Fruit fly (Drosophila melanogaster): Measurements from ENCODE around the gene gpp.

dm6 chr3R:6414439-6415344 lies 8.0 kb downstream of the gpp start:
- TF ChIP-seq OdsH (GFP tag; optimal IDR thresholded peaks at IDR 0.05) (no peak), brk (GFP tag; optimal IDR thresholded peaks at IDR 0.05) (no peak), pan (optimal IDR thresholded peaks at IDR 0.05) (no peak), Dif (GFP tag; optimal IDR thresholded peaks at IDR 0.05; ENCODE audit: partially characterized antibody) (no peak), CrebA (GFP tag; optimal IDR thresholded peaks at IDR 0.05; ENCODE audit: borderline replicate concordance) (no peak), usp (GFP tag; optimal IDR thresholded peaks at IDR 0.05) (no peak), CG9705 (GFP tag; optimal IDR thresholded peaks at IDR 0.05) (no peak), woc (GFP tag; optimal IDR thresholded peaks at IDR 0.05) (no peak), psq (GFP tag; optimal IDR thresholded peaks at IDR 0.05) (no peak), HLH106 (tag; optimal IDR thresholded peaks at IDR 0.05) (no peak), rgr (GFP tag; optimal IDR thresholded peaks at IDR 0.05) (no peak), jim (GFP tag; optimal IDR thresholded peaks at IDR 0.05) (no peak), h (GFP tag; optimal IDR thresholded peaks at IDR 0.05) (no peak), br (GFP tag; optimal IDR thresholded peaks at IDR 0.05) (no peak)

All from whole organism, wandering third instar larva.